Fruit fly (Drosophila melanogaster) whole organism, embryonic: Measurements from ENCODE around the gene mRpS2.

Experiments
- CG10274 ChIP-seq: fragments of 200-800 bp; sonication (Bioruptor generic); optimal IDR thresholded peaks from 3 replicates; lab custom pipeline; 2017; ENCODE audit warnings: missing biosample characterization, mild to moderate bottlenecking, missing genetic modification characterization
- CG11093 ChIP-seq: fragments of 200-800 bp; sonication (Bioruptor generic); IDR thresholded peaks from 3 replicates; pipeline ENCODE4 v1.3.6; 2022; ENCODE audit warnings: missing biosample characterization, missing genetic modification characterization
- CG11560 ChIP-seq: fragments of 200-800 bp; sonication (Bioruptor generic); IDR thresholded peaks from 3 replicates; pipeline ENCODE4 v1.3.6; 2022; ENCODE audit warnings: missing biosample characterization, missing genetic modification characterization
- CG11723 ChIP-seq: fragments of 200-800 bp; sonication (Bioruptor generic); optimal IDR thresholded peaks from 2 replicates; lab custom pipeline; 2017; ENCODE audit warnings: missing biosample characterization, mild to moderate bottlenecking, missing genetic modification characterization
- CG1233 ChIP-seq: fragments of 200-800 bp; sonication (Bioruptor generic); optimal IDR thresholded peaks from 4 replicates; lab custom pipeline; 2018; ENCODE audit warnings: missing biosample characterization, mild to moderate bottlenecking, missing genetic modification characterization
- CG13296 ChIP-seq: fragments of 200-800 bp; sonication (Bioruptor generic); optimal IDR thresholded peaks from 3 replicates; lab custom pipeline; 2018; ENCODE audit warnings: missing biosample characterization, mild to moderate bottlenecking, missing genetic modification characterization
- CG15479 ChIP-seq: fragments of 200-800 bp; sonication (Bioruptor generic); optimal IDR thresholded peaks from 3 replicates; lab custom pipeline; 2019; ENCODE audit warnings: missing biosample characterization, mild to moderate bottlenecking, missing genetic modification characterization, moderate library complexity
- CG1832 ChIP-seq: fragments of 200-800 bp; sonication (Bioruptor generic); optimal IDR thresholded peaks from 2 replicates; lab custom pipeline; 2017; ENCODE audit warnings: missing biosample characterization, mild to moderate bottlenecking, missing genetic modification characterization, inconsistent platforms
- CG32532 ChIP-seq: fragments of 200-800 bp; sonication (Bioruptor generic); IDR thresholded peaks from 2 replicates; pipeline ENCODE4 v1.3.6; 2022; ENCODE audit warnings: missing biosample characterization, missing genetic modification characterization
- CG4404 ChIP-seq: fragments of 200-800 bp; sonication (Bioruptor generic); IDR thresholded peaks from 2 replicates; pipeline ENCODE4 v1.3.6; 2022; ENCODE audit warnings: missing biosample characterization, missing genetic modification characterization
- CG8089 ChIP-seq: fragments of 200-800 bp; sonication (Bioruptor generic); optimal IDR thresholded peaks from 3 replicates; lab custom pipeline; 2016; ENCODE audit warnings: missing biosample characterization, missing genetic modification characterization
- CG8281 ChIP-seq: fragments of 200-800 bp; sonication (Bioruptor generic); optimal IDR thresholded peaks from 2 replicates; lab custom pipeline; 2018; ENCODE audit warnings: missing biosample characterization, mild to moderate bottlenecking, missing genetic modification characterization, moderate library complexity
- CG8924 ChIP-seq: fragments of 200-800 bp; optimal IDR thresholded peaks from 3 replicates; lab custom pipeline; 2019; ENCODE audit warnings: missing biosample characterization, mild to moderate bottlenecking, missing genetic modification characterization, moderate library complexity
- CG9609 ChIP-seq: fragments of 200-800 bp; sonication (Bioruptor generic); optimal IDR thresholded peaks from 3 replicates; lab custom pipeline; 2016; ENCODE audit warnings: missing biosample characterization, missing genetic modification characterization
- CG9932 ChIP-seq: fragments of 200-800 bp; sonication (Bioruptor generic); IDR thresholded peaks from 2 replicates; pipeline ENCODE4 v1.3.6; 2022; ENCODE audit warnings: missing biosample characterization, missing genetic modification characterization
- Chrac-16 ChIP-seq: fragments of 200-800 bp; sonication (Bioruptor generic); optimal IDR thresholded peaks from 3 replicates; lab custom pipeline; 2016; ENCODE audit warnings: missing biosample characterization, missing genetic modification characterization
- Dip3 ChIP-seq: fragments of 200-800 bp; sonication (Bioruptor generic); optimal IDR thresholded peaks from 3 replicates; lab custom pipeline; 2016; ENCODE audit warnings: missing biosample characterization, missing genetic modification characterization
- E2f1 ChIP-seq: fragments of 200-800 bp; sonication (Bioruptor generic); IDR thresholded peaks from 2 replicates; pipeline ENCODE4 v1.3.6; 2022; ENCODE audit warnings: missing biosample characterization, missing genetic modification characterization
- E2f2 ChIP-seq: fragments of 200-800 bp; sonication (Bioruptor generic); IDR thresholded peaks from 2 replicates; pipeline ENCODE4 v1.3.6; 2022; ENCODE audit warnings: missing biosample characterization, missing genetic modification characterization
- HLH3B ChIP-seq: fragments of 200-800 bp; sonication (Bioruptor generic); IDR thresholded peaks from 2 replicates; pipeline ENCODE4 v1.3.6; 2022; ENCODE audit warnings: missing biosample characterization, missing genetic modification characterization
- Hr3 ChIP-seq: fragments of 200-800 bp; sonication (Bioruptor generic); optimal IDR thresholded peaks from 3 replicates; lab custom pipeline; 2016; ENCODE audit warnings: missing biosample characterization, missing genetic modification characterization
- Lhr ChIP-seq: fragments of 200-800 bp; sonication (Bioruptor generic); optimal IDR thresholded peaks from 3 replicates; lab custom pipeline; 2017; ENCODE audit warnings: mild to moderate bottlenecking, missing biosample characterization, missing genetic modification reagents, missing genetic modification characterization
- Mes4 ChIP-seq: fragments of 200-800 bp; sonication (Bioruptor generic); optimal IDR thresholded peaks from 2 replicates; lab custom pipeline; 2016; ENCODE audit warnings: missing biosample characterization, missing genetic modification characterization
- Mrtf ChIP-seq: fragments of 200-800 bp; sonication (Bioruptor generic); IDR thresholded peaks from 3 replicates; pipeline ENCODE4 v1.3.6; 2022; ENCODE audit warnings: missing biosample characterization, missing genetic modification characterization
- NC2β ChIP-seq: fragments of 200-800 bp; sonication (Bioruptor generic); optimal IDR thresholded peaks from 2 replicates; lab custom pipeline; 2016; ENCODE audit warnings: missing biosample characterization, missing genetic modification characterization
- NFAT ChIP-seq: fragments of 200-800 bp; sonication (Bioruptor generic); IDR thresholded peaks from 2 replicates; pipeline ENCODE4 v1.3.6; 2022; ENCODE audit warnings: missing biosample characterization, missing genetic modification characterization
- Oaz ChIP-seq: fragments of 200-800 bp; sonication (Bioruptor generic); IDR thresholded peaks from 2 replicates; pipeline ENCODE4 v1.3.6; 2022; ENCODE audit warnings: missing biosample characterization, missing genetic modification characterization
- Ravus ChIP-seq: fragments of 200-800 bp; sonication (Bioruptor generic); IDR thresholded peaks from 2 replicates; pipeline ENCODE4 v1.3.6; 2022; ENCODE audit warnings: missing biosample characterization, missing genetic modification characterization
- Spps ChIP-seq: fragments of 200-800 bp; sonication (Bioruptor generic); optimal IDR thresholded peaks from 2 replicates; lab custom pipeline; 2018; ENCODE audit warnings: missing biosample characterization, mild to moderate bottlenecking, missing genetic modification characterization
- Sry-δ ChIP-seq: fragments of 200-800 bp; sonication (Bioruptor generic); optimal IDR thresholded peaks from 2 replicates; lab custom pipeline; 2016; ENCODE audit warnings: missing biosample characterization, missing genetic modification characterization
- Tbp ChIP-seq: fragments of >200 bp; optimal IDR thresholded peaks from 2 replicates; lab custom pipeline; 2018; ENCODE audit warnings: missing biosample characterization, missing genetic modification characterization
- YL-1 ChIP-seq: fragments of 200-800 bp; sonication (Bioruptor generic); optimal IDR thresholded peaks from 3 replicates; lab custom pipeline; 2017; ENCODE audit warnings: missing biosample characterization, mild to moderate bottlenecking, missing genetic modification characterization
- ato ChIP-seq: fragments of 200-800 bp; sonication (Bioruptor generic); IDR thresholded peaks from 2 replicates; pipeline ENCODE4 v1.3.6; 2022; ENCODE audit warnings: missing biosample characterization, missing genetic modification characterization; ENCODE audit not compliant: partially characterized antibody
- br ChIP-seq: fragments of >200 bp; optimal IDR thresholded peaks from 2 replicates; lab custom pipeline; 2017
- caup ChIP-seq: fragments of 200-800 bp; sonication (Bioruptor generic); optimal IDR thresholded peaks from 3 replicates; lab custom pipeline; 2017; ENCODE audit warnings: missing biosample characterization, mild to moderate bottlenecking, missing genetic modification characterization, moderate library complexity; ENCODE audit not compliant: severe bottlenecking
- ewg ChIP-seq: fragments of 200-800 bp; sonication (Bioruptor generic); optimal IDR thresholded peaks from 3 replicates; lab custom pipeline; 2017; ENCODE audit warnings: mild to moderate bottlenecking, missing biosample characterization, missing genetic modification reagents, missing genetic modification characterization
- fd102C ChIP-seq: fragments of 200-800 bp; sonication (Bioruptor generic); optimal IDR thresholded peaks from 2 replicates; lab custom pipeline; 2018; ENCODE audit warnings: missing biosample characterization, mild to moderate bottlenecking, missing genetic modification characterization, moderate library complexity
- gcm ChIP-seq: fragments of 200-800 bp; sonication (Bioruptor generic); optimal IDR thresholded peaks from 2 replicates; lab custom pipeline; 2019; ENCODE audit warnings: missing biosample characterization, mild to moderate bottlenecking, missing genetic modification characterization, moderate library complexity
- grau ChIP-seq: fragments of 200-800 bp; optimal IDR thresholded peaks from 3 replicates; lab custom pipeline; 2019; ENCODE audit warnings: missing biosample characterization, mild to moderate bottlenecking, missing genetic modification characterization, moderate library complexity
- gsb ChIP-seq: fragments of 200-800 bp; sonication (Bioruptor generic); IDR thresholded peaks from 2 replicates; pipeline ENCODE4 v1.3.6; 2022; ENCODE audit warnings: missing biosample characterization, missing genetic modification characterization
- gt ChIP-seq: fragments of 200-800 bp; sonication (Bioruptor generic); IDR thresholded peaks from 2 replicates; pipeline ENCODE4 v1.3.6; 2022; ENCODE audit warnings: missing biosample characterization, missing genetic modification characterization
- hbn ChIP-seq: fragments of 200-800 bp; sonication (Bioruptor generic); IDR thresholded peaks from 2 replicates; pipeline ENCODE4 v1.3.6; 2022; ENCODE audit warnings: missing biosample characterization, missing genetic modification characterization; ENCODE audit not compliant: partially characterized antibody
- her ChIP-seq: fragments of 200-800 bp; sonication (Bioruptor generic); optimal IDR thresholded peaks from 2 replicates; lab custom pipeline; 2016; ENCODE audit warnings: missing biosample characterization, missing genetic modification characterization
- nau ChIP-seq: fragments of 200-800 bp; sonication (Bioruptor generic); optimal IDR thresholded peaks from 3 replicates; lab custom pipeline; 2017; ENCODE audit warnings: missing biosample characterization, mild to moderate bottlenecking, missing genetic modification characterization, missing genetic modification reagents
- org-1 ChIP-seq: fragments of 200-800 bp; sonication (Bioruptor generic); optimal IDR thresholded peaks from 2 replicates; lab custom pipeline; 2017; ENCODE audit warnings: missing biosample characterization, missing genetic modification characterization
- otp ChIP-seq: fragments of 200-800 bp; sonication (Bioruptor generic); IDR thresholded peaks from 3 replicates; pipeline ENCODE4, ENCODE4 v1.3.6; 2022; ENCODE audit warnings: missing biosample characterization, missing genetic modification characterization
- psq ChIP-seq: fragments of 200-800 bp; sonication (Bioruptor generic); optimal IDR thresholded peaks from 2 replicates; lab custom pipeline; 2017; ENCODE audit warnings: missing biosample characterization, missing genetic modification characterization
- sd ChIP-seq: fragments of 200-800 bp; sonication (Bioruptor generic); optimal IDR thresholded peaks from 3 replicates; lab custom pipeline; 2018; ENCODE audit warnings: missing biosample characterization, mild to moderate bottlenecking, missing genetic modification characterization, moderate library complexity
- sim ChIP-seq: fragments of 200-800 bp; sonication (Bioruptor generic); IDR thresholded peaks from 2 replicates; pipeline ENCODE4 v1.3.6; 2022; ENCODE audit warnings: missing biosample characterization, missing genetic modification characterization
- tup ChIP-seq: fragments of 200-800 bp; sonication (Bioruptor generic); optimal IDR thresholded peaks from 2 replicates; lab custom pipeline; 2016; ENCODE audit warnings: missing biosample characterization, mild to moderate bottlenecking, missing genetic modification characterization, moderate library complexity
- zen ChIP-seq: fragments of 200-800 bp; sonication (Bioruptor generic); optimal IDR thresholded peaks from 3 replicates; lab custom pipeline; 2018; ENCODE audit warnings: missing biosample characterization, mild to moderate bottlenecking, missing genetic modification characterization, moderate library complexity

mRpS2 gene

DNA sequence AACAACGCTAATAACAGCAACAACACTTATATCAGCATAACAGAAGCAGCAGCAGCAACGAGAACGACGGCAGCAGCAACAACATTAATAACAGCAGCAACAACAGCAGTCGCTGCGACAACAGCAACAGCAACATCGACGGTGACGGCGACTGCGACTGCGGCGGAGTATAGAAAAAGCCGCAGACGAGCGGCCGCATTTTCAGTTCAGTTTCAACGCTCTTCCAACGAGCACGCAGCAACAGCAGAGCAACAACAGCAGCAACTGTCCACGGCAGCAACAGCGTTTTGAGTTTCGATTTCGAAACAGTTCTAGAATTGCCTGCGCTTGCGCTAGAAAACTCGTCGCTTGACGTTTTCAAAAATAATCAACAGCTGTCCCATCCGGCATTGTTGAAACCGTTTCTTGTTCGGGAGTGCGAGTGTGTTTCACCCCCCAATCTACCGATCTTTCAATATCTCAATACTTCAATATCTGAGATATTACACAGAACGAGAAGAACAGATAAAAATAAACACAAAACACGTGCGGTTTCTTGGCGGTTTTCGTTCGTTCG lies 41.8 kb upstream of the mRpS2 start, which contains the start of gene CG3036 (continued):
- TF ChIP-seq CG10274 (GFP tag; lab: Kevin White, UChicago) (no peak), HLH3B (GFP tag; lab: Robert Waterston, UW) (peak; percentile 32; the same call in 1 of the 2 replicates), CG11723 (GFP tag; lab: Kevin White, UChicago) (no peak), CG13296 (GFP tag; lab: Kevin White, UChicago) (peak; percentile 47), zen (tag; lab: Kevin White, UChicago) (no peak), CG32532 (GFP tag; lab: Robert Waterston, UW) (no peak), CG8281 (tag; lab: Kevin White, UChicago) (peak; percentile 100), CG8089 (GFP tag; lab: Kevin White, UChicago) (no peak), E2f2 (GFP tag; lab: Robert Waterston, UW) (peak; percentile 26; the same call in 1 of the 2 replicates), Spps (tag; lab: Kevin White, UChicago) (no peak), grau (tag; lab: Kevin White, UChicago) (peak; percentile 42), gsb (GFP tag; lab: Robert Waterston, UW) (no peak), E2f1 (GFP tag; lab: Robert Waterston, UW) (no peak), fd102C (GFP tag; lab: Kevin White, UChicago) (peak; percentile 55), CG9609 (GFP tag; lab: Kevin White, UChicago) (no peak), psq (GFP tag; lab: Kevin White, UChicago) (peak; percentile 4), CG11093 (GFP tag; lab: Robert Waterston, UW) (no peak), CG1832 (GFP tag; lab: Kevin White, UChicago) (no peak), ato (GFP tag; lab: Robert Waterston, UW) (0 out of 2 replicates have a peak, but pooled peaks have one; percentile 52), NC2β (GFP tag; lab: Kevin White, UChicago) (peak; percentile 43), CG15479 (GFP tag; lab: Kevin White, UChicago) (peak; percentile 70), gcm (GFP tag; lab: Kevin White, UChicago) (peak; percentile 38), hbn (GFP tag; lab: Robert Waterston, UW) (peak; percentile 42; the same call in 1 of the 2 replicates), otp (GFP tag; lab: Robert Waterston, UW) (peak; percentile 66; the same call in 1 of the 3 replicates), Chrac-16 (GFP tag; lab: Kevin White, UChicago) (no peak), CG9932 (no peak), her (GFP tag; lab: Kevin White, UChicago) (peak; percentile 75), Mrtf (GFP tag; lab: Robert Waterston, UW) (no peak), Ravus (GFP tag; lab: Robert Waterston, UW) (no peak), gt (GFP tag; lab: Robert Waterston, UW) (no peak), sd (peak; percentile 62), NFAT (GFP tag; lab: Robert Waterston, UW) (no peak; the same call in 1 of the 2 replicates), nau (GFP tag; lab: Kevin White, UChicago) (peak; percentile 81), tup (GFP tag; lab: Kevin White, UChicago) (no peak), Sry-δ (GFP tag; lab: Kevin White, UChicago) (no peak), Oaz (GFP tag; lab: Robert Waterston, UW) (no peak), CG8924 (tag; lab: Kevin White, UChicago) (peak; percentile 77), sim (GFP tag; lab: Robert Waterston, UW) (peak; percentile 49), Lhr (GFP tag; lab: Kevin White, UChicago) (no peak), CG1233 (GFP tag; lab: Kevin White, UChicago) (no peak), CG11560 (tag; lab: Robert Waterston, UW) (no peak), br (lab: Kevin White, UChicago) (no peak), Mes4 (GFP tag; lab: Kevin White, UChicago) (peak; percentile 37), caup (peak; percentile 69), Hr3 (no peak), CG4404 (no peak), ewg (GFP tag; lab: Kevin White, UChicago) (peak; percentile 91), org-1 (GFP tag; lab: Kevin White, UChicago) (peak; percentile 12), Tbp (GFP tag; lab: Kevin White, UChicago) (peak; percentile 48), YL-1 (peak; percentile 9), Dip3 (no peak)
